Fruit fly (Drosophila melanogaster) ovary, adult (tissue): ENCODE data around the gene Fum4.

Experiments
- CG17801 ChIP-seq: fragments of 200-800 bp; optimal IDR thresholded peaks from 2 replicates; lab custom pipeline; 2019; ENCODE audit warnings: missing biosample characterization, mild to moderate bottlenecking, missing genetic modification characterization, moderate library complexity; ENCODE audit not compliant: partially characterized antibody

The Fum4 gene

DNA sequence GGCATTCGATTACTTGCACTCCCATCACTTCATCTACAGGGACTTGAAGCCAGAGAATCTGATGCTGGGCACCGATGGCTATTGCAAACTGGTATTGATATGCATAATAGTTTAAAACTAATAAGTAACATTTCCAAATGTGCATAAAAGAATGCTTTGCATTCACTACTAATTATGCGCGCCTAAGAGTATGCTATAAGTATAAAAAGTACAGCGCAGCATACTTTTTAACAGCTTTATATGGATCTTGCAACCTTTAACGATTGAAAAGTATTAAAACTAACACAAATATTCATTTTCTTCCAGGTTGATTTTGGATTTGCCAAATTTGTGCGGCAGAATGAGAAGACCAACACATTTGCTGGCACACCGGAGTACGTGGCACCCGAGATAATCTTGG, 36.9 kb downstream of the Fum4 start:
- no peak for TF ChIP-seq CG17801

DNA sequence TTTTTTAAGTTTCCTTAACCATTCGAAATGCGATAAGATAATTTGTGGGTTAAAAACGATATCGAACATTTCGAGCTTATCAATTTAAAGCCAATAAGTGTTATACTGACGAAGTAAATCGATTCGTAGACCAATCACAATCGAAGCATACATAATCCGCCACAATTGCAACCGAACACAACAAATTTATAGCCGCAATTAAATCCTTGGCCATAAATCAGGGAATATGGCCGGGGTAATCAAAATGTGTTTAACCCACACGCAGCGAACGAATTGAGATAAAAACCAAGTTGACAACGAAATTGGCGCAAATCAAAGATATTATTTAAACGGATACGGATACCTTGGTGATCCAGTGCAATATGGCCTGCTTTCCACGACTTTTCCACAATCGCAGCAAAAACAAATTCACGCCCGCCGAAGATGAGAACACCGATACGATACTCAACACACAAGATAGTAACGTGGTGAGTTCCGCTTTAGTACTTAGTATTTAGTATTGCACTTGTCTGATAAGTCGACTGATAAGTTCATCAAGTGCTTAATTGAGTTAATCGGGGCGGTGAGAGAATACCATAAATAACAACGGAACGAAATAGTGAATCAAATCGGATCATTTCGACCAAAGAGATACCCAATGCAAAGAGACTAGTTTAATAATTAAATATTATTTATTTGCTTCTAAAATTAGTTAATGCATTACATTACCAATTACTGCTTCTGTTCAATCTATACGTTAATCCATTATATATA, 44.4 kb downstream of the Fum4 start:
- no peak for TF ChIP-seq CG17801

DNA sequence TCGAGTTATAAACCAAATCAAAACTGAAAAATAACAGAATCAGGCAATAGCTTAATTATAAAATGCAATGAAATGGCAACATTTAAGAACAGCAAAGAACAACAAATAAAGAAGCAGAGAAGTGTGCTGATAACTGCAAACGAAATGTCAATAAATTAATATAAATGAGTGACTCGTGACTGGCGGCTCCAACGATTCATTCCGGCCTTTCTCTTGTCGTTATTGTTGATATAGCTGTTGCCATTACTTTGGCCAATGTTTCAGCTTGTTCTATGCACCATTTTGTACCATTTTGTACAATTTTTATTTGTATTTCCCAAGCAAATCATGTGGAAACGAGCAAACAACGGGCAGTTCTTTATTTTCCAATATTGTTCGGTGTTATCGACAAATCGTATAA, 45.7 kb downstream of the Fum4 start:
- TF ChIP-seq CG17801 = no peak

DNA sequence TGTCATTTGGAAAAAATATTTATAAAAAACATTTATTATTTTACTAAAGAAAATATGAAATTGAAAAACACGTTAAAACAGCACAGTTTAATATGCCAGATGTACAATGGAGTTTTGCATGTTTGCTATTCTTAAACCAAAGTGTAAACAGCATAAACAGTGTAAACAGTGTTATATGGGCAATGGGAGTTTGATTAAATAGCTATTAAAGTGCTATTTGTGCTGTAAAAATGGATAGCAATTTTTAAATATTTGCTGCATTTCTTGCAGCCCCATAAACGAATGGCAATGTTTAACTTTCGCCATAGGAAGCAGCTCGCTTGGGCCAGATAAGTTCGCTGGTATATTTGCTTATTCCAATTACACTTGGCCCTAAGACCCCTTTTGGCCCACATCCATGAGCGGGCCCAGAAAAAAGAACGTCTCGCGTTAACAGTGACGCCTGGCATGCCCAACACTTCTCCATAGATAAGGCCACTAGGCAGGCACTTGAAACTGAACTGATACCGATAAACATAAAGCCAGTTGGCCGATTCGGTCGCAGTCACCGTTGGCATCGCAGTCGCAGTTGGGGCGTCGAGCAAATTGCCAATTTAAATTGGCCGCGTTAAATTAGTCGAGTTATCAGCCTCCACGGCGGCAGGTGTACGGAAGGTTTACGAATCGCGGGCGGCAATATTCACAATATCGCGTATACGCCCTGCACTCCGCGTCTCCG, 46.9 kb downstream of the Fum4 start, which contains the start of gene CG4839:
TSS of gene CG4839 (plus strand) at position 541 of the 718 bp plus-strand sequence.
- TF ChIP-seq CG17801 = no peak

DNA sequence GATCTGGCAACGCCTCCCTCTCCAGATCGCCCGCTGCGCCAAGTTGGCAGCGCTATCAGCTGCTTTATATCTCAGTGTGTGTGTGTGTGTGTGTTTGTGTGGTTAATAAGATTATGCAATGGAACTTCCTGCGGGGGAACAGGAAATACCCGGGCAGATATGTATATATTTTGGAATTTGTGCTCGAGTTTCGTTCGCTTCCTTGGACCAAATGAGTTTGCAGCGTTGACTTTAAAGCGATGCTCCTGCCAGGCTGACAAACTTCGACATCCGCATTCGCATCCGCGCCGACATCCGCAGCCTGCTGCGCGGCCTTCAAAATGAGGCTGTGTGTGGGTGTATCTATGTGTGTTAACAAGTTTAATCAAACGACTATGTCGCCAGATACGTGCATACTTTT, 48.0 kb downstream of the Fum4 start:
- peak; percentile 23 for TF ChIP-seq CG17801
